Fruit fly (Drosophila melanogaster): ENCODE measurements around the gene CG4911.

- TF ChIP-seq CG7045 (GFP tag; optimal IDR thresholded peaks at IDR 0.05) (no peak), bab1 (GFP tag; optimal IDR thresholded peaks at IDR 0.05) (no peak)
These were observed 48.9 kb downstream of the CG4911 start for dm6 chr3L:9023627-9024026.
